Worm (Caenorhabditis elegans) whole organism, L4 larva: ENCODE measurements around the gene ugt-54.

Source experiments
- ceh-20 ChIP-seq: fragments of 200-800 bp; sonication (Bioruptor generic); IDR thresholded peaks from 2 replicates; pipeline ENCODE4 v1.3.6; 2022; ENCODE audit warnings: missing genetic modification reagents, missing genetic modification characterization, missing compliant biosample characterization
- lsy-2 ChIP-seq, 2 experiments: fragments of 150-350 bp in 1 of 2; sonication (generic microtip) in 1 of 2; optimal IDR thresholded peaks; 2 replicates each; lab custom pipeline; 2014 to 2017; ENCODE audit warnings: missing biosample characterization in 2 of 2, missing genetic modification characterization in 2 of 2
- nhr-41 ChIP-seq: fragments of 200-800 bp; sonication (Bioruptor generic); IDR thresholded peaks from 2 replicates; pipeline ENCODE4 v1.3.6; 2022; ENCODE audit warnings: missing genetic modification reagents, missing genetic modification characterization, missing compliant biosample characterization
- unc-62 ChIP-seq, 3 experiments: fragments of 150-350 bp in 1 of 3; sonication (generic microtip); optimal IDR thresholded peaks in 2 of 3; peaks in 1 of 3; 1 replicate in 1 of 3; 2 replicates in 2 of 3; lab custom pipeline; 2014 to 2017; ENCODE audit warnings: missing biosample characterization in 3 of 3, missing genetic modification characterization in 3 of 3, missing genetic modification reagents in 3 of 3, missing genotype in 1 of 3

ugt-54 gene

DNA sequence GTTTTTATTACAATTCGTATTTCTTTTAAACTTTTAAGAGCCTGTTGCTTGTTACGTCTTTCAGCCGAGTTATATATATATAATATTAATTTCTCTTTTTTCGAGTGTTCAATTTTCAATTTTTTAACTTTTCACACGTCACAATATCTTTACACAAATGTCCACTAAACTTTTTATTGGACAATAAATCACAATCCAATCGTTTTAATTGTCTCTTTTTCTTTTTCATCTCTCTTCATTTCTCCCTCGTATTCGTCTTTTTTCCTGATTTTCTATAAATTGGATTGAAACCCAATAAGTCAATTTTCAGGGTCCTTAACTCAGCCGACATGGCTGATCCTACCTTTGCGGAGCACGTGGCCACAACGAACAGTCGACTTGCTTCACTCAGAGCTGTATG is 50.6 kb downstream of the ugt-54 start, which contains the start of gene miz-1:
miz-1 (plus strand) TSS at position 301 of the 400 bp plus-strand sequence.
- no peak for TF ChIP-seq unc-62 (GFP tag; optimal IDR thresholded peaks at IDR 0.05 in 1 of 2; lab: Kevin White, UChicago)
- no peak for TF ChIP-seq unc-62 (tag; optimal IDR thresholded peaks at IDR 0.05; lab: Kevin White, UChicago)
- TF ChIP-seq ceh-20 (GFP tag; lab: Robert Waterston, UW): peak; percentile 61; the same call in 1 of the 2 replicates
- TF ChIP-seq nhr-41 (GFP tag; lab: Robert Waterston, UW): no peak
- no peak for TF ChIP-seq lsy-2 (tag; optimal IDR thresholded peaks at IDR 0.05; lab: Kevin White, UChicago)
- TF ChIP-seq, all 104 proteins: peak for 1
